Fruit fly (Drosophila melanogaster) whole organism, prepupa: ENCODE measurements around the gene CG7966.

Source experiments
- CG10631 ChIP-seq: fragments of 200-800 bp; sonication (Bioruptor generic); optimal IDR thresholded peaks from 2 replicates; lab custom pipeline; 2016; ENCODE audit warnings: missing biosample characterization, missing genetic modification characterization
- CG10669 ChIP-seq: fragments of 200-800 bp; sonication (Bioruptor generic); optimal IDR thresholded peaks from 3 replicates; lab custom pipeline; 2018; ENCODE audit warnings: missing biosample characterization, mild to moderate bottlenecking, missing genetic modification characterization, moderate library complexity
- CG11294 ChIP-seq: fragments of 200-800 bp; sonication (Bioruptor generic); IDR thresholded peaks from 2 replicates; pipeline ENCODE4 v1.3.6; 2022; ENCODE audit warnings: missing biosample characterization, missing genetic modification characterization
- CG1621 ChIP-seq: fragments of 200-800 bp; sonication (Bioruptor generic); optimal IDR thresholded peaks from 3 replicates; lab custom pipeline; 2018; ENCODE audit warnings: missing biosample characterization, mild to moderate bottlenecking, missing genetic modification characterization
- CG16779 ChIP-seq: fragments of 200-800 bp; sonication (Bioruptor generic); optimal IDR thresholded peaks from 3 replicates; lab custom pipeline; 2017; ENCODE audit warnings: missing biosample characterization, mild to moderate bottlenecking, missing genetic modification characterization
- CG3032 ChIP-seq: fragments of 200-800 bp; optimal IDR thresholded peaks from 2 replicates; lab custom pipeline; 2019; ENCODE audit warnings: missing biosample characterization, mild to moderate bottlenecking, missing genetic modification characterization, moderate library complexity
- CG31627 ChIP-seq: fragments of 200-800 bp; sonication (Bioruptor generic); optimal IDR thresholded peaks from 3 replicates; lab custom pipeline; 2016; ENCODE audit warnings: missing biosample characterization, missing genetic modification characterization
- CG34406 ChIP-seq: fragments of 200-800 bp; sonication (Bioruptor generic); optimal IDR thresholded peaks from 3 replicates; lab custom pipeline; 2016; ENCODE audit warnings: missing biosample characterization, missing genetic modification characterization
- CG6854 ChIP-seq: fragments of 200-800 bp; sonication (Bioruptor generic); optimal IDR thresholded peaks from 2 replicates; lab custom pipeline; 2017; ENCODE audit warnings: missing biosample characterization, mild to moderate bottlenecking, missing genetic modification characterization
- CG8319 ChIP-seq: fragments of 200-800 bp; sonication (Bioruptor generic); optimal IDR thresholded peaks from 3 replicates; lab custom pipeline; 2016; ENCODE audit warnings: missing biosample characterization, missing genetic modification characterization
- CG8632 ChIP-seq: fragments of 200-800 bp; sonication (Bioruptor generic); optimal IDR thresholded peaks from 3 replicates; lab custom pipeline; 2016; ENCODE audit warnings: missing biosample characterization, missing genetic modification characterization
- CG9139 ChIP-seq: fragments of 200-800 bp; sonication (Bioruptor generic); optimal IDR thresholded peaks from 3 replicates; lab custom pipeline; 2017; ENCODE audit warnings: missing biosample characterization, mild to moderate bottlenecking, missing genetic modification characterization
- Eip75B ChIP-seq: fragments of 200-800 bp; sonication (Bioruptor generic); optimal IDR thresholded peaks from 3 replicates; lab custom pipeline; 2016; ENCODE audit warnings: missing biosample characterization, missing genetic modification characterization
- Eip78C ChIP-seq: fragments of 200-800 bp; sonication (Bioruptor generic); peaks from one replicate; lab custom pipeline; 2016; ENCODE audit warnings: missing biosample characterization, missing genetic modification characterization
- Ets21C ChIP-seq: fragments of 200-800 bp; sonication (Bioruptor generic); optimal IDR thresholded peaks from 3 replicates; lab custom pipeline; 2016; ENCODE audit warnings: missing biosample characterization, missing genetic modification characterization
- Gug ChIP-seq: fragments of 200-800 bp; sonication (Bioruptor generic); IDR thresholded peaks from 2 replicates; pipeline ENCODE4 v1.3.6; 2022; ENCODE audit warnings: missing biosample characterization, missing genetic modification characterization
- Hr39 ChIP-seq: fragments of 200-800 bp; sonication (Bioruptor generic); optimal IDR thresholded peaks from 2 replicates; lab custom pipeline; 2016; ENCODE audit warnings: missing biosample characterization, missing genetic modification characterization
- Hr4 ChIP-seq: fragments of 200-800 bp; sonication (Bioruptor generic); optimal IDR thresholded peaks from 3 replicates; lab custom pipeline; 2016; ENCODE audit warnings: missing biosample characterization, missing genetic modification characterization
- Lpt ChIP-seq: fragments of 200-800 bp; sonication (Bioruptor generic); optimal IDR thresholded peaks from 3 replicates; lab custom pipeline; 2016; ENCODE audit warnings: missing biosample characterization, missing genetic modification characterization
- OdsH ChIP-seq: fragments of 200-800 bp; sonication (Bioruptor generic); optimal IDR thresholded peaks from 3 replicates; lab custom pipeline; 2016; ENCODE audit warnings: missing biosample characterization, missing genetic modification characterization
- Smox ChIP-seq: fragments of 200-800 bp; sonication (Bioruptor generic); optimal IDR thresholded peaks from 3 replicates; lab custom pipeline; 2016; ENCODE audit warnings: missing biosample characterization, missing genetic modification characterization
- Sox14 ChIP-seq: fragments of 200-800 bp; sonication (Bioruptor generic); optimal IDR thresholded peaks from 3 replicates; lab custom pipeline; 2016; ENCODE audit warnings: missing biosample characterization, missing genetic modification characterization
- cyc ChIP-seq: fragments of 200-800 bp; sonication (Bioruptor generic); optimal IDR thresholded peaks from 3 replicates; lab custom pipeline; 2016; ENCODE audit warnings: missing biosample characterization, missing genetic modification characterization
- dsx ChIP-seq: fragments of 200-800 bp; optimal IDR thresholded peaks from 3 replicates; lab custom pipeline; 2019; ENCODE audit warnings: missing biosample characterization, mild to moderate bottlenecking, missing genetic modification characterization, moderate library complexity; ENCODE audit not compliant: poor library complexity, severe bottlenecking
- esn ChIP-seq: fragments of 200-800 bp; sonication (Bioruptor generic); optimal IDR thresholded peaks from 2 replicates; lab custom pipeline; 2016; ENCODE audit warnings: missing biosample characterization, mild to moderate bottlenecking, missing genetic modification characterization, moderate library complexity
- fd59A ChIP-seq: fragments of 200-800 bp; sonication (Bioruptor generic); optimal IDR thresholded peaks from 2 replicates; lab custom pipeline; 2017; ENCODE audit warnings: missing biosample characterization, mild to moderate bottlenecking, missing genetic modification characterization, missing genetic modification reagents
- fd85E ChIP-seq: fragments of 200-800 bp; sonication (Bioruptor generic); optimal IDR thresholded peaks from 3 replicates; lab custom pipeline; 2016; ENCODE audit warnings: missing biosample characterization, missing genetic modification characterization
- fkh ChIP-seq: fragments of 200-800 bp; sonication (Bioruptor generic); optimal IDR thresholded peaks from 3 replicates; lab custom pipeline; 2017; ENCODE audit warnings: missing biosample characterization, mild to moderate bottlenecking, missing genetic modification characterization, moderate library complexity
- lz ChIP-seq: fragments of 200-800 bp; sonication (Bioruptor generic); optimal IDR thresholded peaks from 3 replicates; lab custom pipeline; 2016; ENCODE audit warnings: missing biosample characterization, missing genetic modification characterization
- salr ChIP-seq, 2 experiments: fragments of 200-800 bp; sonication (Bioruptor generic); optimal IDR thresholded peaks; 3 replicates each; lab custom pipeline; 2016 to 2018; ENCODE audit warnings: missing biosample characterization in 2 of 2, missing genetic modification characterization in 2 of 2, mild to moderate bottlenecking in 1 of 2
- spab ChIP-seq: fragments of 200-800 bp; sonication (Bioruptor generic); optimal IDR thresholded peaks from 2 replicates; lab custom pipeline; 2017; ENCODE audit warnings: missing biosample characterization, mild to moderate bottlenecking, missing genetic modification characterization, missing genetic modification reagents
- svp ChIP-seq: fragments of 200-800 bp; sonication (Bioruptor generic); peaks from one replicate; lab custom pipeline; 2016; ENCODE audit warnings: missing biosample characterization, missing genetic modification characterization
- topi ChIP-seq: fragments of 200-800 bp; sonication (Bioruptor generic); optimal IDR thresholded peaks from 3 replicates; lab custom pipeline; 2016; ENCODE audit warnings: missing biosample characterization, missing genetic modification characterization
- vri ChIP-seq: fragments of 200-800 bp; sonication (Bioruptor generic); optimal IDR thresholded peaks from 3 replicates; lab custom pipeline; 2016; ENCODE audit warnings: missing biosample characterization, mild to moderate bottlenecking, missing genetic modification characterization

CG7966 gene

DNA sequence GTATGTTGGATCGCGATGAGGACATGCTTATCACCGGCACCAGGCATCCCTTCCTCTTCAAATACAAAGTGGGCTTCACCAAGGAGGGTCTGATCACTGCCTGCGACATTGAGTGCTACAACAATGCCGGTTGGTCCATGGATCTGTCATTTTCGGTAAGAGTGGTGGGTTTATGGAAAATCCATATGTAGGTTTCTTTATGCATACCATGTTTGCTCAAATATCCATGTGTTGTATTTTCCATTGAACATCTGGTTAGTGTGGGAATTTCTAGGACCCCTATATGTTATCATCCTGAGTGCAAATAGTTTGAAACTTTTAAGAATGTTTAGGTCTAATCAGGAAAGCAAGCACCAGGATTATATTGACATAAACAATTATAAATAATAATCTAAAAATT, 15.2 kb downstream of the CG7966 start:
- TF ChIP-seq Gug (GFP tag; lab: Robert Waterston, UW) (no peak), cyc (GFP tag; lab: Kevin White, UChicago) (no peak), esn (GFP tag; lab: Kevin White, UChicago) (no peak), spab (GFP tag; lab: Kevin White, UChicago) (no peak)

DNA sequence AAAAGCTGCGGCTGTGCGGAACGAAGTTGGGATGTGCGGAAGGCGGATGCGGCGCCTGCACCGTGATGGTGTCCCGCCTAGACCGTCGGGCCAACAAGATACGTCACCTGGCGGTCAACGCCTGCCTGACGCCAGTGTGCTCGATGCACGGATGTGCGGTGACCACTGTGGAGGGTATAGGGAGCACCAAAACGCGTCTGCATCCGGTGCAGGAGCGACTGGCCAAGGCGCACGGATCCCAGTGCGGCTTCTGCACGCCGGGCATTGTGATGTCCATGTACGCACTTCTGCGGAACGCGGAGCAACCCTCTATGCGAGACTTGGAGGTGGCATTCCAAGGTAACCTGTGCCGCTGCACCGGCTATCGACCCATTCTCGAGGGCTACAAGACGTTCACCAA, 17.6 kb downstream of the CG7966 start:
- TF ChIP-seq cyc (GFP tag; lab: Kevin White, UChicago), result no peak
- no peak for TF ChIP-seq CG9139 (GFP tag; lab: Kevin White, UChicago)
- no peak for TF ChIP-seq Sox14 (GFP tag; lab: Kevin White, UChicago)
- TF ChIP-seq CG1621 (tag; lab: Kevin White, UChicago), result no peak
- TF ChIP-seq fd59A (GFP tag; lab: Kevin White, UChicago), result no peak
- no peak for TF ChIP-seq CG11294
- no peak for TF ChIP-seq topi (GFP tag; lab: Kevin White, UChicago)
- TF ChIP-seq OdsH (GFP tag; lab: Kevin White, UChicago), result no peak
- no peak for TF ChIP-seq CG10631 (GFP tag; lab: Kevin White, UChicago)
- TF ChIP-seq Ets21C, result no peak
- no peak for TF ChIP-seq CG34406

DNA sequence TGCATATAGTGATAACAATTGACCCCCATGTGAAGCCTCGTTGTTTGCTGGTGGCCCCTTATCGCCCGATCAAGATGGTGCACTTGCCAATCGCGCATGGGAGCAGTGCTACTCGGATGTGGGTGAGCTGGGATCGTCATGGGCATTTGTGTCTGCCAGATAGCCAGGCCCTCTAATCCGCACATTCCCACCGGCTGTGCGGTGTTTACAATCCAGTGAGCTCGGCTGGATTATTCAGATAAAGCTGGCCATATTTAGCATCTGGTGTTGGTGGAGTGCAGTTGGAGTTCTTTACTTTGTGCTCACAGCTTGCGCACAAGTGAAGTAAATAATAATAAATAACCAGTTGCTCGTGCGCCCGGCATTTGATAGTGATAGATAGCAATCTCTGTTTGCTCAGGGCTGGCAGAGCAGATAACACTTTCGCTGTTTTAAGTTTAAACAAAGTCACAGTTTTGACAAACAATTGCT, 18.2 kb downstream of the CG7966 start:
- TF ChIP-seq fkh (GFP tag; lab: Kevin White, UChicago) (peak; percentile 99), Lpt (GFP tag; lab: Kevin White, UChicago) (peak; percentile 3), dsx (GFP tag; lab: Kevin White, UChicago) (no peak), svp (GFP tag; lab: Kevin White, UChicago) (peak; percentile 99)

DNA sequence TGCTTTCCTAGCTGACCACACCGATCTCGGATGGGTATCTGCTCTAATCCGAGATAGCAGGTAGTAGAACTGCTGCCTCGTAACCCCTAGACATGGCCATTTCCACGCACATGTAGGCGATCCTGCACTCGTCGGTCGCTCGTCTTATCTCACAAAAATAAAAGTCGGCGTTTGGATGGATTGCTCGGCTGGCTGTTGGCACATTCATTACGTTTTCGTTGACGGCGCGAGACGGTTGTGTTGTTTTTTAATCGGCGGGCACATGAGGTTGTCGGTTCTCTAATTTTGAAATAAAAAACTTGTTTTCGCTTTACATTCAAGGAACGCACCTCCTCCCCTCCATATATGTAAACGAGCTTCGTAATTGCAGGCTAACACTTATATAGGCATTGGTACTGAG, 18.9 kb downstream of the CG7966 start, which contains the start of gene ry:
TSS of gene ry (plus strand) at position 206 of the 400 bp plus-strand sequence.
- TF ChIP-seq vri (GFP tag; lab: Kevin White, UChicago) (peak; percentile 56), Hr39 (GFP tag; lab: Kevin White, UChicago) (no peak), Eip78C (GFP tag; lab: Kevin White, UChicago) (peak; percentile 22)

DNA sequence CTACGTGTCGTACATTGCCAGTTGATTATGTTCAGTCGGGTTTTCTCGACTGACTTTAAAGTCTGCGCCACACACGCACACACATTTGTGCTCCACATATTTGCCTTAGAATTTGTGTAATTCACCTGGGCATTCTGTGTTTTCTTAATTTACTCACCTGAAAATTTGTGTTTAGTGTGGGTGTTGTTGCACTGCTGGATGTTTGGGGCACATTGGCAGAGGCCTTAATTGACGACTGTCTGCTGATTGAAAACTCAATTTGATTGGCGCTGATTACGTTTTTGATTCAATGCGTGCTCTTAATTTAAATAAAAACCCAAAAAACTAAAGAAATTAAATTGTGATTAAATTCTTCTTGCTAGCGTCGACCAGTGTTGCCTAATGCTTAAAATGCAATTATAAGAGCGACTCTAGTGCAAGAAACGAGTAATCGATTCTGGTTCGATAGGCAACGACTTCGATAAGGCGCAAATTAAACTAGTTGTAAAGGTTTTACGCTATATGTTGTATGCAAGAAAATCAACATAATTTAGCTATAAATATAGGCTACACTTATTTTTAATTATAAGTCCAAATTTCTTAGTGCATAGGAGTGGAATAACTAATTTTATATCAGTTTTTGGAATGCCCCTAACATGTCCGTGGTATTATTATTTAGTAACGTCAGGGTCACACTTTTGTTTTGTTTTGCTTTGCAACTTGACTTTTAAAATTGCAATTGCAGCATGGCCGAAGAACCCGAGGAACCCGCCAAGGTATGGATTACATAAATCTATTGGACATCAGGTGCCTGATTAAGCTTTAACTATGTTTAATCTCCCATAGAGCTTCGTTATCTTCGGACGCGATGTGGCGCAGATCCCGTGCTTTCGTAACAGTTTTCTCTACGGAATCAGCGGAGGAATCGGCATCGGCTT, 20.7 kb downstream of the CG7966 start, which contains the start of the genes CG46281 and CG46280:
TSS of gene CG46281 (minus strand) at position 51 of the 917 bp plus-strand sequence.
TSS of gene CG46280 (minus strand) at position 403 of the 917 bp plus-strand sequence.
- TF ChIP-seq Eip75B (no peak), CG16779 (tag; lab: Kevin White, UChicago) (no peak), fd85E (GFP tag; lab: Kevin White, UChicago) (no peak), CG8319 (GFP tag; lab: Kevin White, UChicago) (no peak), esn (GFP tag; lab: Kevin White, UChicago) (peak; percentile 57), vri (GFP tag; lab: Kevin White, UChicago) (peak; percentile 17), Lpt (GFP tag; lab: Kevin White, UChicago) (no peak), CG10669 (GFP tag; lab: Kevin White, UChicago) (no peak), lz (GFP tag; lab: Kevin White, UChicago) (peak; percentile 43), CG3032 (tag; lab: Kevin White, UChicago) (peak; percentile 10), Smox (no peak), Hr4 (no peak), CG8632 (no peak), CG1621 (tag; lab: Kevin White, UChicago) (no peak), spab (GFP tag; lab: Kevin White, UChicago) (no peak), CG31627 (GFP tag; lab: Kevin White, UChicago) (no peak), salr (GFP tag; optimal IDR thresholded peaks at IDR 0.05; lab: Kevin White, UChicago) (no peak), CG6854 (GFP tag; lab: Kevin White, UChicago) (no peak), CG9139 (GFP tag; lab: Kevin White, UChicago) (no peak)
